Worm (Caenorhabditis elegans) whole organism, young adult: Measurements from ENCODE around the gene sdhb-1.

Experiments used
- B0336.3 ChIP-seq: fragments of 200-800 bp; sonication (Bioruptor generic); IDR thresholded peaks from 2 replicates; pipeline ENCODE4 v1.3.6; 2022; ENCODE audit warnings: missing genetic modification characterization, missing compliant biosample characterization
- D2030.7 ChIP-seq: fragments of 200-800 bp; sonication (Bioruptor generic); IDR thresholded peaks from 2 replicates; pipeline ENCODE4 v1.3.6; 2022; ENCODE audit warnings: missing genetic modification reagents, missing genetic modification characterization, missing compliant biosample characterization
- F23B12.7 ChIP-seq: sonication (generic microtip); optimal IDR thresholded peaks from 2 replicates; lab custom pipeline; 2017; ENCODE audit warnings: missing genetic modification characterization, mild to moderate bottlenecking, missing compliant biosample characterization, antibody characterized with exemption, moderate library complexity; ENCODE audit not compliant: insufficient read depth
- F57A8.1 ChIP-seq: fragments of 200-800 bp; sonication (Bioruptor generic); optimal IDR thresholded peaks from 2 replicates; lab custom pipeline; 2018; ENCODE audit warnings: mild to moderate bottlenecking, missing genetic modification characterization, moderate library complexity, missing compliant biosample characterization
- K11D2.4 ChIP-seq: fragments of 200-800 bp; sonication (Bioruptor generic); IDR thresholded peaks from 2 replicates; pipeline ENCODE4 v1.3.6; 2022; ENCODE audit warnings: missing genetic modification reagents, missing genetic modification characterization, missing compliant biosample characterization
- K12H6.12 ChIP-seq: fragments of 200-800 bp; sonication (Bioruptor generic); optimal IDR thresholded peaks from 2 replicates; lab custom pipeline; 2018; ENCODE audit warnings: mild to moderate bottlenecking, missing genetic modification characterization, missing compliant biosample characterization
- T07F8.4 ChIP-seq: sonication (generic microtip); optimal IDR thresholded peaks from 2 replicates; lab custom pipeline; 2016; ENCODE audit warnings: mild to moderate bottlenecking, missing genetic modification characterization, moderate library complexity, missing compliant biosample characterization
- Y53F4B.3 ChIP-seq: fragments of 200-800 bp; sonication (Bioruptor generic); IDR thresholded peaks from 2 replicates; pipeline ENCODE4 v1.3.6; 2022; ENCODE audit warnings: missing genetic modification reagents, missing genetic modification characterization, missing compliant biosample characterization
- Y53G8AR.9 ChIP-seq: fragments of 200-800 bp; sonication (Bioruptor generic); conservative IDR thresholded peaks from 2 replicates; pipeline ENCODE4 v1.3.6; 2022; ENCODE audit warnings: missing genetic modification reagents, missing genetic modification characterization, missing compliant biosample characterization
- aptf-3 ChIP-seq: fragments of 200-800 bp; sonication (Bioruptor generic); IDR thresholded peaks from 2 replicates; pipeline ENCODE4 v1.3.6; 2022; ENCODE audit warnings: missing genetic modification characterization, missing compliant biosample characterization
- atf-7 ChIP-seq: sonication (generic microtip); optimal IDR thresholded peaks from 2 replicates; lab custom pipeline; 2017; ENCODE audit warnings: mild to moderate bottlenecking, missing genetic modification characterization, missing compliant biosample characterization
- athp-1 ChIP-seq: sonication (generic microtip); optimal IDR thresholded peaks from 2 replicates; lab custom pipeline; 2017; ENCODE audit warnings: mild to moderate bottlenecking, missing genetic modification characterization, missing compliant biosample characterization
- bed-2 ChIP-seq: fragments of 200-800 bp; sonication (Bioruptor generic); IDR thresholded peaks from 2 replicates; pipeline ENCODE4 v1.3.6; 2022; ENCODE audit warnings: missing genetic modification reagents, missing genetic modification characterization, missing compliant biosample characterization
- ceh-100 ChIP-seq: fragments of 200-800 bp; sonication (Bioruptor generic); IDR thresholded peaks from 2 replicates; pipeline ENCODE4 v1.3.6; 2022; ENCODE audit warnings: missing genetic modification reagents, missing genetic modification characterization, missing compliant biosample characterization
- ceh-27 ChIP-seq: fragments of 200-800 bp; sonication (Bioruptor generic); optimal IDR thresholded peaks from 2 replicates; lab custom pipeline; 2018; ENCODE audit warnings: mild to moderate bottlenecking, missing genetic modification characterization, moderate library complexity, missing compliant biosample characterization
- ceh-91 ChIP-seq: fragments of 200-800 bp; sonication (Bioruptor generic); IDR thresholded peaks from 2 replicates; pipeline ENCODE4 v1.3.6; 2022; ENCODE audit warnings: missing genetic modification reagents, missing genetic modification characterization, missing compliant biosample characterization
- dpff-1 ChIP-seq: sonication (generic microtip); optimal IDR thresholded peaks from 2 replicates; lab custom pipeline; 2017; ENCODE audit warnings: mild to moderate bottlenecking, missing genetic modification characterization, missing compliant biosample characterization
- dpl-1 ChIP-seq: fragments of 150-350 bp; optimal IDR thresholded peaks from 2 replicates; lab custom pipeline; 2014; ENCODE audit warnings: missing biosample characterization, missing genetic modification reagents, missing genetic modification characterization
- egl-44 ChIP-seq: fragments of 200-800 bp; sonication (Bioruptor generic); IDR thresholded peaks from 2 replicates; pipeline ENCODE4 v1.3.6; 2022; ENCODE audit warnings: missing genetic modification reagents, missing genetic modification characterization, missing compliant biosample characterization
- egrh-3 ChIP-seq: fragments of 200-800 bp; sonication (Bioruptor generic); IDR thresholded peaks from 2 replicates; pipeline ENCODE4 v1.3.6; 2022; ENCODE audit warnings: missing genetic modification reagents, missing genetic modification characterization, missing compliant biosample characterization
- gei-17 ChIP-seq: fragments of 200-800 bp; sonication (Bioruptor generic); optimal IDR thresholded peaks from 2 replicates; lab custom pipeline; 2018; ENCODE audit warnings: mild to moderate bottlenecking, missing genetic modification characterization, missing compliant biosample characterization
- hmg-1.2 ChIP-seq: fragments of 200-800 bp; sonication (Bioruptor generic); IDR thresholded peaks from 2 replicates; pipeline ENCODE4 v1.3.6; 2022; ENCODE audit warnings: missing genetic modification reagents, missing genetic modification characterization, missing compliant biosample characterization
- hrde-1 ChIP-seq: sonication (generic microtip); optimal IDR thresholded peaks from 2 replicates; lab custom pipeline; 2016; ENCODE audit warnings: missing genetic modification characterization, mild to moderate bottlenecking, missing compliant biosample characterization, moderate library complexity, missing genotype, missing genetic modification reagents, borderline replicate concordance
- let-526 ChIP-seq: fragments of 200-800 bp; sonication (Bioruptor generic); IDR thresholded peaks from 2 replicates; pipeline ENCODE4 v1.3.6; 2022; ENCODE audit warnings: missing genetic modification reagents, missing genetic modification characterization, missing compliant biosample characterization
- nhr-120 ChIP-seq: fragments of 200-800 bp; sonication (Bioruptor generic); IDR thresholded peaks from 2 replicates; pipeline ENCODE4 v1.3.6; 2022; ENCODE audit warnings: missing genetic modification characterization, missing compliant biosample characterization
- nhr-90 ChIP-seq: sonication (generic microtip); optimal IDR thresholded peaks from 2 replicates; lab custom pipeline; 2016; ENCODE audit warnings: missing genotype, mild to moderate bottlenecking, missing genetic modification characterization, missing compliant biosample characterization
- pbrm-1 ChIP-seq: fragments of 200-800 bp; sonication (Bioruptor generic); IDR thresholded peaks from 2 replicates; pipeline ENCODE4 v1.3.6; 2022; ENCODE audit warnings: missing genetic modification reagents, missing genetic modification characterization, missing compliant biosample characterization
- pha-4 ChIP-seq: fragments of 150-350 bp; sonication (generic microtip); optimal IDR thresholded peaks from 2 replicates; lab custom pipeline; 2014; ENCODE audit warnings: missing biosample characterization, missing genetic modification reagents, missing genetic modification characterization
- rcor-1 ChIP-seq: fragments of 200-800 bp; sonication (Bioruptor generic); IDR thresholded peaks from 2 replicates; pipeline ENCODE4 v1.3.6; 2022; ENCODE audit warnings: missing genetic modification reagents, missing genetic modification characterization, missing compliant biosample characterization
- rec-8 ChIP-seq, 2 experiments: sonication (generic microtip); optimal IDR thresholded peaks; 2 replicates each; lab custom pipeline; 2016; ENCODE audit warnings: mild to moderate bottlenecking in 2 of 2, missing genetic modification characterization in 2 of 2, missing genetic modification reagents in 2 of 2, missing genotype in 2 of 2, missing biosample characterization in 1 of 2, missing compliant biosample characterization in 1 of 2, moderate library complexity in 1 of 2
- repo-1 ChIP-seq: sonication (generic microtip); optimal IDR thresholded peaks from 2 replicates; lab custom pipeline; 2017; ENCODE audit warnings: mild to moderate bottlenecking, missing genetic modification characterization, missing compliant biosample characterization
- sea-2 ChIP-seq: fragments of 200-800 bp; sonication (Bioruptor generic); IDR thresholded peaks from 2 replicates; pipeline ENCODE4 v1.3.6; 2022; ENCODE audit warnings: missing genetic modification characterization, missing compliant biosample characterization
- unc-130 ChIP-seq: sonication (generic microtip); optimal IDR thresholded peaks from 2 replicates; lab custom pipeline; 2016; ENCODE audit warnings: missing genetic modification reagents, missing genetic modification characterization, missing compliant biosample characterization
- xnd-1 ChIP-seq: sonication (generic microtip); optimal IDR thresholded peaks from 2 replicates; lab custom pipeline; 2016; ENCODE audit warnings: missing genotype, missing genetic modification reagents, missing genetic modification characterization, missing compliant biosample characterization
- ztf-18 ChIP-seq: sonication (generic microtip); optimal IDR thresholded peaks from 2 replicates; lab custom pipeline; 2016; ENCODE audit warnings: missing genotype, mild to moderate bottlenecking, missing genetic modification characterization, missing compliant biosample characterization
- ztf-28 ChIP-seq: fragments of 200-800 bp; sonication (Bioruptor generic); IDR thresholded peaks from 2 replicates; pipeline ENCODE4 v1.3.6; 2022; ENCODE audit warnings: missing genetic modification reagents, missing genetic modification characterization, missing compliant biosample characterization
- ztf-3 ChIP-seq: fragments of 200-800 bp; sonication (Bioruptor generic); optimal IDR thresholded peaks from 2 replicates; lab custom pipeline; 2018; ENCODE audit warnings: mild to moderate bottlenecking, missing genetic modification characterization, missing compliant biosample characterization

Gene sdhb-1

ce11 chrII:9319058-9319915 lies 33.2 kb downstream of the sdhb-1 start, which contains the start of the genes csa-1 and wdfy-2 (continued):
- TF ChIP-seq F23B12.7 (tag; lab: Kevin White, UChicago): no peak

ce11 chrII:9316801-9317200 lies 35.7 kb downstream of the sdhb-1 start:
- TF ChIP-seq ceh-91 (GFP tag; lab: Robert Waterston, UW) (no peak), K12H6.12 (tag; lab: Kevin White, UChicago) (no peak), pha-4 (tag; lab: Kevin White, UChicago) (no peak)

DNA sequence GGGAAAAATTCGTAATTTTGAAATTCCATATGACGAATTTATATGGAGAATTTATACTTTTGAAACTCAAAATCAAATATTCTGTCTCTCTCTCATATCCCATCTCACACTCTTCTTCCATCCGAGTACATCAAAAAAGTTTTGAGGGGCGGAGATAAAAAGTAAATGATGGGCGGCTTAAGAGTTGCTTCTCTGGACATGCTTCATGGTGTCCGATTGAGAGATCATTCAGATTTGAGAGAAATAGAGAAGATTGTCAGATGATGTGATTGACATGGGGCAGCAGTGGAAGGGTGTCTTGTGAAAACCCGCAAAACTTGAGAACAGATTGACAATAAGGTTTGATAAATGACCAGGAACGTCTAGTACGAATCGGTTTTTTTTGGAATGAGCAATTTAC lies 36.8 kb downstream of the sdhb-1 start:
- TF ChIP-seq pha-4 (tag; lab: Kevin White, UChicago) (no peak), hmg-1.2 (GFP tag; lab: Robert Waterston, UW) (peak; percentile 21; the same call in 1 of the 2 replicates)

DNA sequence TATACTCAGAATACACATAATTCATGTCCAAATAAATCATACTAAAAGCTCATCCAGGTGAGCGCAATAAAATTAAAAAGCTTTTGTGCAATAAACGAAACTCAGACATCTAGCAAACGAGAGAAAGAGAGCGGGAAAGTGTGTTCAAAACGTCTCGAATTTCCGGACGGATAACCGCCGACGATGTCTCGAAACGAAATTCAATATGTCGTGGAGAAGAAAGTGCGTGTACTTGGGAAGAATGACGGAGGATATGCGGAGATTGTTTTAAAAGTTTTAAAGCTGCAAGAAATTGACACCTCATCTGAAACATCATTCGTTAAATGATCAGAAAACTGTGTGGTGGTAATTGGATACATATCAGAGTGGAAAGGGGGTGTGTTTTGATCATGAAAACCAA lies 37.8 kb downstream of the sdhb-1 start:
- no peak for TF ChIP-seq ztf-3 (GFP tag; lab: Kevin White, UChicago)
- no peak for TF ChIP-seq ztf-18 (tag; lab: Kevin White, UChicago)
- no peak for TF ChIP-seq bed-2 (GFP tag; lab: Robert Waterston, UW)
- no peak for TF ChIP-seq let-526 (GFP tag; lab: Robert Waterston, UW)

DNA sequence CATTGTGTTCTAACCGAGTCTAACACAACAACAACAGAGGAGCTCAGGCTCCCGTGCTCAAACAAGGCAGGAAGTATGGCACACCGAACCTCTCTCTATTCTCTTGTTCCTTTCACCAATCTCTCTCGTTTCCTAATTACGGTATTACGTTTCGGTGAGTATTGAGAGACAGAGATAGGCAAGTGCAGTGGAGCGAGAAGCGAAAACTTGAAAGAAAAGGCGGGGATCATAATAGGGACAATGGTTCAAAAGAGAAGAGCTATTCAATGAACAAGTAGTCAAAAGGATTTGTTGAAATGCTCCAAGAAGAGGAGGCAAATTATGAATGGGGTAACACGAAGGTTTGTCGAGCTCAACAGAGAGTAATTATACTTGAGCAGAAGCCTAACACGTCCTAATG lies 39.2 kb downstream of the sdhb-1 start:
- TF ChIP-seq Y53F4B.3 (GFP tag; lab: Robert Waterston, UW) (no peak), repo-1 (tag; lab: Kevin White, UChicago) (no peak), gei-17 (GFP tag; lab: Kevin White, UChicago) (no peak), pbrm-1 (GFP tag; lab: Robert Waterston, UW) (no peak), egl-44 (GFP tag; lab: Robert Waterston, UW) (no peak), dpl-1 (GFP tag; lab: Kevin White, UChicago) (no peak), ztf-28 (GFP tag; lab: Robert Waterston, UW) (no peak), dpff-1 (no peak), ceh-100 (no peak), rec-8 (tag; optimal IDR thresholded peaks at IDR 0.05; lab: Kevin White, UChicago) (no peak), rcor-1 (GFP tag; lab: Robert Waterston, UW) (no peak), D2030.7 (GFP tag; lab: Robert Waterston, UW) (no peak), pha-4 (tag; lab: Kevin White, UChicago) (no peak)

DNA sequence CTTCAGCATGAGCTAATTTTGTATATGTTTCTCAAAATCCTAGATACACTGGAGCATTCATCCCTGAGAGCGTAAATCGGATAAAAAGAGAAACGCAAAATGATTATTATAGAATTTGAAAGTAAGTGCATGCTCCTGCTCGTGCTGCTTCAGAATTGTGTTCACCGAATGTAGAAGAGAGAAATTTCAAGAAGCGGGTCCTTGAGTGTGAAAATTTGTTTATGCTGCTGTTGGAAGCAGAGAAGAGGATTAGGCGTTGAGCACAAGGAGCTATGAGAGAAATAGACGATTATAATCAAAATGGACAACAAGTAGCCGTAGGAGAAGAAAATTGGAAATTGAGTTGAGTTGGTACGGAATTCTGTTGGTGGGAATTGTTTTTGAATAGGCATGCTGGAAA lies 40.8 kb downstream of the sdhb-1 start:
- no peak for TF ChIP-seq Y53F4B.3 (GFP tag; lab: Robert Waterston, UW)
- peak; percentile 69 for TF ChIP-seq ceh-27 (GFP tag; lab: Kevin White, UChicago)

DNA sequence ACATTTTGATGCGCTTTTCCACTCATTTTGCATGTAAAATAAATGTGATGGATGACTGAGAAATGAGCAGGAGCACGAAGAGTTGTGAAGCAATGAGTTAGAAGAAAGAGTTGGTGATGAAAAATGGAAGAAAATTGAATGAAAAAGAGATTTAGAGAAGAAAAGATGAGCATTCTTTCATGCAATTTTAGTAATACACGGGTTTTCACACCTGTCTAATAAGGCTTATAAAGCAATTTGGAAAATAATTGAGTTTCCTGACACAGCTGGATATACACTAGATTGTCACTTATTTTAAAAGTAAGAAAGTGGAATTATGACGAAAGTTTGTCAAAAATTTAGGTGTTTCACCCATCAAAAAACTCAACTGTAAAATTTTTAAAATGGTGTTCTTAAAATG lies 41.7 kb downstream of the sdhb-1 start:
- TF ChIP-seq K11D2.4 (GFP tag; lab: Robert Waterston, UW) (no peak), nhr-120 (no peak), sea-2 (GFP tag; lab: Robert Waterston, UW) (no peak), hrde-1 (no peak), T07F8.4 (no peak), egrh-3 (no peak), unc-130 (no peak), B0336.3 (GFP tag; lab: Robert Waterston, UW) (no peak), F57A8.1 (GFP tag; lab: Kevin White, UChicago) (no peak), athp-1 (no peak), xnd-1 (tag; lab: Kevin White, UChicago) (no peak), Y53G8AR.9 (GFP tag; lab: Robert Waterston, UW) (no peak), aptf-3 (GFP tag; lab: Robert Waterston, UW) (no peak), atf-7 (tag; lab: Kevin White, UChicago) (no peak), nhr-90 (tag; lab: Kevin White, UChicago) (no peak)
